Worm (Caenorhabditis elegans): Measurements from ENCODE around the gene rft-1.
"Not testable (repeated sequence)": the region's sequence is repeated elsewhere in the genome, so short reads cannot be mapped to it uniquely, and the experiment has no call there.

rft-1 gene

DNA sequence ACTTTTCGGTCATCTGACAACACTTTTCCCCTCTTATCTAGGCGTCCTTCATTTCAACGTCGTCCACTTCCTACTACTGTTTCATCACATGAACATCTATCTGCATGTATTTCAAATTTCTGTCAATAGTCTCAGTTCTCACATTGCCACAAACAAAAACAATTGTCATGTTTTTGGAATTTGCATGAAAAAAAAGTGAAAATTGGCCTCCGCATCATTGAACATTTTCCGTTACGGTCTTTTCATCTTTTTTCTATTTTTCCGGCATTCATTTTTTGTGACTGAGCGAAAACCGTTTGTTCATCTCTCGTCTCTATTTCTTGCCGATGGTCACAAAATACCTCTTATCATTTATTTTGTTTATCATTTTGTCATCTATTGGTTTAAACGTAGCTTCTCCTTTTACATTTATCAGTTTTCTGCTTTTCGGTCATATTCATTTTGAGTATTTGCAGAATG lies 40.1 kb upstream of the rft-1 start, which contains the start of gene exc-15 (continued):
- TF ChIP-seq C34B4.2 (tag; optimal IDR thresholded peaks at IDR 0.05), result no peak
- no peak for TF ChIP-seq zip-4 (GFP tag; optimal IDR thresholded peaks at IDR 0.05)
- no peak for TF ChIP-seq mab-9 (GFP tag; IDR thresholded peaks at IDR 0.05)

DNA sequence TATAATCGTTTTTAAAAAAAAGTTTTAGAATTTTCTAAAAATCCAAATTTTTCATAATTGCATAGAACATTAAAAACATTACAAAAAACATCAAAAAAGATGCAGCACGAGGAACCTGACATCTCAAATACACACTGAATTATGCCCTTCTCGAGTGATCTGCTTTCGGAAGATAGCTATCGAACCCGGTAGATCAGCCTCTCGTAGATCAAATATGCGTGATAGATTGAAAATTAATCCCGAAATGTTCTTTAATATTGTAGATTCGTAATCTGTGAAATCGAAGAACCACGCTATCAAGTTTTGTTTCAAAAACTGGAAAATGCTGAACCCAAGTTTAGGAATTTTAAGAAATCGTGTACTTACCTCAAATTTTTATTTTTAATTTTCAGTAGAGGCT lies 38.8 kb upstream of the rft-1 start:
- TF ChIP-seq fos-1 (tag; optimal IDR thresholded peaks at IDR 0.05) (no peak), grh-1 (GFP tag; IDR thresholded peaks at IDR 0.05) (no peak), vab-15 (tag; optimal IDR thresholded peaks at IDR 0.05) (no peak), efl-1 (optimal IDR thresholded peaks at IDR 0.05) (no peak), efl-1 (GFP tag; optimal IDR thresholded peaks at IDR 0.05 in 1 of 2) (no peak), hpl-2 (GFP tag; optimal IDR thresholded peaks at IDR 0.05) (no peak), nhr-76 (tag; optimal IDR thresholded peaks at IDR 0.05) (no peak), lsy-2 (tag; optimal IDR thresholded peaks at IDR 0.05) (no peak), zip-4 (GFP tag; optimal IDR thresholded peaks at IDR 0.05) (no peak)

DNA sequence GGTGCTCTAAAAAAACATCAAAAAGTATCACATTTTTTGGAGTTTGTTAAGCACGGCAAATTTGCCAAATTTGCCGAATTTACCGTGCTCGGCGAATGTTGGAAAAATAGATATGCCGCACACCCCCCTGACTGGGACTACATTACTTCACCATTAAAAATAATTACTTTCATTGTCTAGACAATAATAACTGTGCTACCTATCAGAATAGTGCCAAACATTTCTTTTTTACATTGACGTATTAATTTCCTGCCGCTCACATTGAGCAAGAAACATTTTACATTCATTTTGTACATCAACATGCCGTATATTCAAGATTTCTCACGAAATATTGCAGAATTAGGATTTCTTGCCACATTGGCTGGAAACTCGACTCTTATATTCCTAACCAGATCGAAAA lies 31.5 kb upstream of the rft-1 start, which contains the start of gene str-35:
Gene str-35 (plus strand): TSS at position 301 of the 400 bp plus-strand sequence.
- not testable (repeated sequence) for TF ChIP-seq xbp-1, elt-2, nhr-77 (tag; optimal IDR thresholded peaks at IDR 0.05)

DNA sequence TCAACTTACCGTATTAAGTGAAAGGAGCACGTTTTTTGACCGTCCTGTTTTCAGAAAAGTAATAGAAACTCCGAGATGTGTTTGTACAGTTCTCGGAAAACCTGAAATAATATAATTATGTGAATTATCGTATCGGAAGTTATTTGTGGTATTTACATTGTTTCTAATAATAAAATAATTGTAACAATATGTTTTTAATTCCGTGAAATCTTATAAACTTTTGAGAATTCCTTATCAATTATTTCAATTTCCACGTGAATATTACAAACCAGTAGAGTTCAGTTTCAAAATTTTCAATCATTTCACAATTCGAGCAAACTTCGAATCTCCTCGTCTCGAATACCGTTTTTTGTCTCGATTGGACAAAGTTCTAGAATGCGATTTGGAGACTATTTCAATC lies 28.0 kb upstream of the rft-1 start, which contains the start of gene T08H10.3:
Gene T08H10.3 (plus strand): TSS at position 301 of the 400 bp plus-strand sequence.
- TF ChIP-seq vab-15 (tag; optimal IDR thresholded peaks at IDR 0.05) (no peak), alr-1 (tag; optimal IDR thresholded peaks at IDR 0.05; ENCODE audit: borderline replicate concordance) (no peak), ceh-8 (GFP tag; optimal IDR thresholded peaks at IDR 0.05) (no peak), C16A3.4 (tag; optimal IDR thresholded peaks at IDR 0.05) (no peak), dsc-1 (tag; optimal IDR thresholded peaks at IDR 0.05) (no peak), ceh-88 (GFP tag; IDR thresholded peaks at IDR 0.05) (no peak), unc-86 (tag; optimal IDR thresholded peaks at IDR 0.05) (no peak), nhr-12 (tag; optimal IDR thresholded peaks at IDR 0.05) (no peak), nhr-11 (tag; optimal IDR thresholded peaks at IDR 0.05) (no peak)

DNA sequence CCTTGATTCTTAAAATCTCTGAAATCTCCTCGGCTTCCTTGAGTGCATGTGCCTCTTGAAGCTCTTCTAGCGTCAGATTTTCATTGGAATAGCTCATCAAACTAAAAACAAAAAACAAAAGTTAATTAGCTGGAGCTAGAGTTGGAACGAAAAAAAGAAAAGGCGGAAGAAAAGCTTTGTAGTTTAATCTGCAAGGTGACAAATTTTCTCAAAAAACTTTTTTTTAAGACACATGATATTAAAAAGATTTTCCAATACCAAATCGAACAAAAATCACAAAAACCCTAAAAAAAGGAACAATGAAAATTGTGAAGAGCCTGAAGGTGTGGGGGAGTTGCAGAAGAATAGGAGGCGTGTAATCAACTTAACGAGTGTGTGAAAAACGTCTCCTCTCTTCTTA lies 11.6 kb upstream of the rft-1 start, which contains the start of gene gnrr-5:
Gene gnrr-5 (minus strand): TSS at position 101 of the 400 bp plus-strand sequence.
- TF ChIP-seq nhr-28 (tag; optimal IDR thresholded peaks at IDR 0.05), result no peak
- peak; percentile 16 for TF ChIP-seq lin-14 (GFP tag; optimal IDR thresholded peaks at IDR 0.05)
- TF ChIP-seq nhr-85 (tag), result no peak

DNA sequence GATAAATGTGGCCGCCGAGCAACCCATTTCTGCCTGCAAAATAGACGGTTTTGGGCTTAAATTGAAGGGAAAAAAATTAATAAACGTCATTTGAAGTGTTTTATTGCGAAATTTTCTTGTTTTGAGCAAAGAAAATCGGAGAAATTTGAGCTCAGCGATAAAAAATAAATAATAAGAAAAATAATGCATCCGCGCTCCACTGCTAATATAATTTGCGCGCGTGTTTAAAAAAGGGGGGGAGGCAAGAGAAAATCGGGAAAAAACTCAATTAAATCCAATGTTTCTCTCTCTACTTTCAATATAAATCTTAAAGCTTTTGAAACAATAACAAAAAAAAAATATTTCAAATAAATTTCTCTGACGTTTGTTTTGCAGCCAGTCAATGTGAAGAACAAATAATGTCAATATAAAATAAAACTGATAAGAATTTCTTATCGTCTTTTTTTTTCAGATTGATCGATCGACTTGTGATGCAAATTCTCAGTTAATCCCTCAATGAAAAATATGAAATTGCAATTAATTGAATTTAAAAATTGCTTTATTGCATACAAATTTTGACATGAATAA lies 7.6 kb upstream of the rft-1 start, which contains the start of gene rft-2:
Gene rft-2 (minus strand): TSS at position 41 of the 567 bp plus-strand sequence.
- TF ChIP-seq ceh-90 (tag; optimal IDR thresholded peaks at IDR 0.05), result no peak
- TF ChIP-seq nhr-28 (tag; optimal IDR thresholded peaks at IDR 0.05), result no peak
- peak; percentile 67 for TF ChIP-seq dsc-1 (tag; optimal IDR thresholded peaks at IDR 0.05)
- peak; percentile 60 for TF ChIP-seq swsn-7 (tag; optimal IDR thresholded peaks at IDR 0.05)
- TF ChIP-seq mep-1 (tag; optimal IDR thresholded peaks at IDR 0.05), result peak; percentile 62
- peak; percentile 23 for TF ChIP-seq C04F5.9 (tag; optimal IDR thresholded peaks at IDR 0.05)
- 0 out of 2 replicates have a peak, but pooled peaks have one; percentile 18 for TF ChIP-seq grh-1 (GFP tag; IDR thresholded peaks at IDR 0.05)
- TF ChIP-seq unc-62 (GFP tag; optimal IDR thresholded peaks at IDR 0.05), result no peak
- no peak for TF ChIP-seq Y116A8C.19 (tag; optimal IDR thresholded peaks at IDR 0.05; ENCODE audit: borderline replicate concordance)
- no peak for TF ChIP-seq lin-39 (tag; optimal IDR thresholded peaks at IDR 0.05)
- TF ChIP-seq xbp-1 (tag; optimal IDR thresholded peaks at IDR 0.05), result peak; percentile 58
- TF ChIP-seq nhr-71 (tag; optimal IDR thresholded peaks at IDR 0.05), result peak; percentile 76
- TF ChIP-seq lin-14 (GFP tag; optimal IDR thresholded peaks at IDR 0.05), result peak; percentile 61
- peak; percentile 3 for TF ChIP-seq sox-4 (tag; optimal IDR thresholded peaks at IDR 0.05)
- TF ChIP-seq pag-3 (tag; optimal IDR thresholded peaks at IDR 0.05; ENCODE audit: borderline replicate concordance, insufficient read depth), result no peak
- no peak for TF ChIP-seq ama-1 (optimal IDR thresholded peaks at IDR 0.05)
- peak; percentile 59 for TF ChIP-seq nhr-20 (tag; optimal IDR thresholded peaks at IDR 0.05)
- peak; percentile 81 for TF ChIP-seq nhr-47 (tag; optimal IDR thresholded peaks at IDR 0.05)
- TF ChIP-seq egl-13 (tag; optimal IDR thresholded peaks at IDR 0.05), result peak; percentile 24
- no peak for TF ChIP-seq nhr-76 (tag; optimal IDR thresholded peaks at IDR 0.05)
- peak; percentile 92 to 96 for TF ChIP-seq efl-1 (optimal IDR thresholded peaks at IDR 0.05)
- TF ChIP-seq efl-1 (GFP tag; optimal IDR thresholded peaks at IDR 0.05 in 1 of 2), result peak; percentile 96 to 99
- no peak for TF ChIP-seq efl-3 (GFP tag; optimal IDR thresholded peaks at IDR 0.05)
- TF ChIP-seq ztf-11 (tag; optimal IDR thresholded peaks at IDR 0.05), result no peak
- peak; percentile 46 for TF ChIP-seq unc-86 (tag; optimal IDR thresholded peaks at IDR 0.05)
- no peak for TF ChIP-seq aha-1 (tag; optimal IDR thresholded peaks at IDR 0.05)
